Worm (Caenorhabditis elegans) whole organism, L3 larva: ENCODE results near the gene T28C6.10.
"Not testable (repeated sequence)": the region's sequence is repeated elsewhere in the genome, so short reads cannot be mapped to it uniquely, and the experiment has no call there.

ENCODE experiments used
- ZK546.5 ChIP-seq: sonication (generic microtip); optimal IDR thresholded peaks from 2 replicates; lab custom pipeline; 2017; ENCODE audit warnings: missing biosample characterization, missing genetic modification characterization
- aly-2 ChIP-seq: fragments of 150-350 bp; optimal IDR thresholded peaks from 2 replicates; lab custom pipeline; 2014; ENCODE audit warnings: missing biosample characterization, missing genetic modification characterization
- ama-1 ChIP-seq: fragments of 150-350 bp; optimal IDR thresholded peaks from 2 replicates; lab custom pipeline; 2018
- ceh-16 ChIP-seq: sonication (generic microtip); optimal IDR thresholded peaks from 2 replicates; lab custom pipeline; 2017; ENCODE audit warnings: missing biosample characterization, missing genetic modification characterization
- ceh-28 ChIP-seq: fragments of 150-350 bp; optimal IDR thresholded peaks from 2 replicates; lab custom pipeline; 2014; ENCODE audit warnings: missing biosample characterization, missing genetic modification reagents, missing genetic modification characterization
- ceh-9 ChIP-seq: sonication (generic microtip); optimal IDR thresholded peaks from 2 replicates; lab custom pipeline; 2018; ENCODE audit warnings: missing biosample characterization, missing genetic modification characterization
- daf-12 ChIP-seq: fragments of 150-350 bp; optimal IDR thresholded peaks from 2 replicates; lab custom pipeline; 2014; ENCODE audit warnings: missing biosample characterization, missing genetic modification reagents, missing genetic modification characterization
- egl-27 ChIP-seq: sonication (generic microtip); optimal IDR thresholded peaks from 4 replicates; lab custom pipeline; 2017; ENCODE audit warnings: missing biosample characterization, missing genetic modification reagents, missing genetic modification characterization
- elt-1 ChIP-seq: fragments of 150-350 bp; optimal IDR thresholded peaks from 2 replicates; lab custom pipeline; 2014; ENCODE audit warnings: missing biosample characterization, missing genetic modification characterization
- elt-2 ChIP-seq: sonication (generic microtip); optimal IDR thresholded peaks from 2 replicates; lab custom pipeline; 2016; ENCODE audit warnings: missing genetic modification reagents, mild to moderate bottlenecking, missing genetic modification characterization, missing compliant biosample characterization
- elt-3 ChIP-seq, 3 experiments: fragments of 150-350 bp in 1 of 3; sonication (generic microtip) in 2 of 3; optimal IDR thresholded peaks; 2 replicates in 2 of 3; 4 replicates in 1 of 3; lab custom pipeline; 2014 to 2017; ENCODE audit warnings: missing biosample characterization in 3 of 3, missing genetic modification characterization in 3 of 3
- eor-1 ChIP-seq, 2 experiments: fragments of 150-350 bp; optimal IDR thresholded peaks; 2 replicates each; lab custom pipeline; 2014 to 2018; ENCODE audit warnings: missing biosample characterization in 2 of 2, missing genetic modification characterization in 2 of 2
- fkh-10 ChIP-seq: sonication (generic microtip); optimal IDR thresholded peaks from 2 replicates; lab custom pipeline; 2017; ENCODE audit warnings: missing biosample characterization, missing genetic modification reagents, missing genetic modification characterization
- fkh-2 ChIP-seq: fragments of 150-350 bp; optimal IDR thresholded peaks from 2 replicates; lab custom pipeline; 2014; ENCODE audit warnings: missing biosample characterization, missing genetic modification reagents, missing genetic modification characterization
- fos-1 ChIP-seq: fragments of 150-350 bp; optimal IDR thresholded peaks from 2 replicates; lab custom pipeline; 2014; ENCODE audit warnings: missing biosample characterization, missing genetic modification characterization
- hmg-11 ChIP-seq: sonication (generic microtip); optimal IDR thresholded peaks from 2 replicates; lab custom pipeline; 2016; ENCODE audit warnings: missing genetic modification characterization, missing compliant biosample characterization
- jun-1 ChIP-seq: fragments of 150-350 bp; optimal IDR thresholded peaks from 2 replicates; lab custom pipeline; 2014; ENCODE audit warnings: missing biosample characterization, missing genetic modification reagents, missing genetic modification characterization
- lin-39 ChIP-seq: fragments of 150-350 bp; optimal IDR thresholded peaks from 2 replicates; lab custom pipeline; 2018; ENCODE audit warnings: missing biosample characterization, missing genetic modification reagents, missing genetic modification characterization
- lsy-12 ChIP-seq: sonication (generic microtip); optimal IDR thresholded peaks from 2 replicates; lab custom pipeline; 2016; ENCODE audit warnings: mild to moderate bottlenecking, missing genetic modification characterization, missing compliant biosample characterization
- mml-1 ChIP-seq: fragments of 150-350 bp; sonication (generic microtip); optimal IDR thresholded peaks from 3 replicates; lab custom pipeline; 2014; ENCODE audit warnings: missing biosample characterization, missing genetic modification characterization
- nfya-1 ChIP-seq: sonication (generic microtip); optimal IDR thresholded peaks from 2 replicates; lab custom pipeline; 2017; ENCODE audit warnings: missing genetic modification characterization, mild to moderate bottlenecking, missing compliant biosample characterization, antibody characterized with exemption, moderate library complexity; ENCODE audit not compliant: insufficient read depth
- nhr-12 ChIP-seq: fragments of 150-350 bp; optimal IDR thresholded peaks from 2 replicates; lab custom pipeline; 2014; ENCODE audit warnings: missing biosample characterization, missing genetic modification characterization
- nhr-23 ChIP-seq: fragments of 150-350 bp; optimal IDR thresholded peaks from 2 replicates; lab custom pipeline; 2014; ENCODE audit warnings: missing biosample characterization, missing genetic modification reagents, missing genetic modification characterization
- nhr-237 ChIP-seq: fragments of 150-350 bp; optimal IDR thresholded peaks from 2 replicates; lab custom pipeline; 2014; ENCODE audit warnings: missing biosample characterization, missing genetic modification characterization
- nhr-25 ChIP-seq: sonication (generic microtip); optimal IDR thresholded peaks from 2 replicates; lab custom pipeline; 2017; ENCODE audit warnings: missing biosample characterization, missing genetic modification characterization
- nhr-43 ChIP-seq: sonication (generic microtip); optimal IDR thresholded peaks from 2 replicates; lab custom pipeline; 2016; ENCODE audit warnings: mild to moderate bottlenecking, missing genetic modification characterization, missing compliant biosample characterization; ENCODE audit not compliant: poor library complexity, severe bottlenecking
- nhr-77 ChIP-seq: fragments of 150-350 bp; optimal IDR thresholded peaks from 2 replicates; lab custom pipeline; 2014; ENCODE audit warnings: missing biosample characterization, missing genetic modification characterization
- pha-4 ChIP-seq: fragments of 150-350 bp; optimal IDR thresholded peaks from 2 replicates; lab custom pipeline; 2014; ENCODE audit warnings: missing biosample characterization, missing genetic modification reagents, missing genetic modification characterization
- pqm-1 ChIP-seq: fragments of 150-350 bp; optimal IDR thresholded peaks from 2 replicates; lab custom pipeline; 2017; ENCODE audit warnings: missing biosample characterization, missing genetic modification characterization, inconsistent platforms
- snpc-4 ChIP-seq: fragments of 150-350 bp; optimal IDR thresholded peaks from 2 replicates; lab custom pipeline; 2014; ENCODE audit warnings: missing biosample characterization, missing genetic modification characterization
- unc-39 ChIP-seq: sonication (generic microtip); optimal IDR thresholded peaks from 4 replicates; lab custom pipeline; 2017; ENCODE audit warnings: missing biosample characterization, missing genetic modification characterization
- unc-62 ChIP-seq: fragments of 150-350 bp; sonication (generic microtip); optimal IDR thresholded peaks from 4 replicates; lab custom pipeline; 2014; ENCODE audit warnings: missing biosample characterization, missing genetic modification reagents, missing genetic modification characterization
- zag-1 ChIP-seq: fragments of 150-350 bp; optimal IDR thresholded peaks from 2 replicates; lab custom pipeline; 2014; ENCODE audit warnings: missing biosample characterization, missing genetic modification characterization
- ztf-11 ChIP-seq: fragments of 150-350 bp; optimal IDR thresholded peaks from 2 replicates; lab custom pipeline; 2014; ENCODE audit warnings: missing biosample characterization, missing genetic modification characterization

T28C6.10 gene

DNA sequence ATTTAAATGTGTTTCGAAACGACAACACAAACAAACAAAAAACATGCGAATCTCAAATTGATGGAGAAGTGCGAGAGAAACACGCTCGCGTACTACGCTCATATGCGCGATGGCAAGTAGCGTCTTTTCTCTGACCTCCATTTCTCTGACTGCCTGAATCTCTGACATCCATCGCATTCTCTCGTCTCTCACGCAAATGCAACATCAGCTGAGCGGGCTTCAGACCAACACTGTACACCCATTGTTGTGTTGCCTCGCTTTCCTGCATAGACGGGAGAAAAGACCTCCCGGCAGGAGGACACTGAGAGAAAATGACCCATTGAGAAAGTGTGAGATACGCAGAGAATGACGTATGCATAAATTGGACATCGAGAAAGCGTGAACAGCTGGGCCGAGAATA, 35.6 kb upstream of the T28C6.10 start (continued):
- TF ChIP-seq nhr-12: no peak
- TF ChIP-seq ztf-11: no peak
- peak; percentile 69 for TF ChIP-seq ceh-28 (tag; lab: Kevin White, UChicago)
- TF ChIP-seq nhr-43 (tag; lab: Kevin White, UChicago): peak; percentile 53
- no peak for TF ChIP-seq unc-62 (GFP tag; lab: Kevin White, UChicago)
- TF ChIP-seq ceh-9 (tag; lab: Kevin White, UChicago): no peak
- TF ChIP-seq fos-1 (tag; lab: Kevin White, UChicago): no peak
- no peak for TF ChIP-seq zag-1

DNA sequence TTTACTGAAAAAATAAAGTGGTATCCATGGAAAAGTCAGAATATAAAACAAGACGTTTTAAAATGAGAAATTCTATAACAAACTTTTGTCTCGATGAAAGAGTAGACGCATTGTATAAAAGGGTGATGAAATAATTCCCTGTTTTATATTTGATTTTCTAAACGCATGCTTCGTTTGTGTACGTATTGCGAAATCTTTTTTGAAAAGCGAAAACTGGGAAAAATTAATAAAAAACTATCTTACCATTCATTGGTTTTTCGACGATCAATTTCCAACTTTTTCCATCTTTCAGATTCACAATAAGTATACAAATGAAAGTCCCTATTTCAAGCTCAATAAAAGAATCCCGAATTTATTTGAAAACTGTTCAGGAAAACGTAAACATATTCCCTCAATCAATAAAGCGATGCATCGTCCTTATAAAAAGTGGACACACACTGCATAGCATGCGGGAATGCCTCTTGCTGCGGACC, 32.8 kb upstream of the T28C6.10 start, which contains the start of gene C33D9.13:
TSS of gene C33D9.13 (minus strand) at position 423 of the 473 bp plus-strand sequence.
- peak; percentile 1 for TF ChIP-seq ceh-28 (tag; lab: Kevin White, UChicago)
- no peak for TF ChIP-seq unc-39 (tag; lab: Kevin White, UChicago)
- TF ChIP-seq pha-4: peak; percentile 21

DNA sequence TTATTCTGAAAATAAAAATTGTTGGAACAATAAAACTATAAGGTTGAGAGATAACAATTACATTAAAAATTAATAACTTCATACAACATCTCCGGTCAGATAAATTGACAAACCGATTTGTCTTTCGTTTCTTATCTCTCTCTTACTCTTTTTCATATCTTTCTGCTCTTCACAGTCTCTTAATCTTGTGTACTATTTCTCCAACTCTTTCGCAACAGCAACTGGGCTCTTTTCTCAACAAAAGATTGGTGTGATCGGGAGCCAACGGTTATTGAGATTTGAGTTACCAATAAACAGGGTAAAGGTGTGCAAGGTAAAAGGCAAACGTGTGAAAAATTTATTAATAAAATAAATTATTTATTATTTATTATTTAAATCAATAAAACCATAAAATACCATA, 31.1 kb upstream of the T28C6.10 start, which contains the start of gene C33D9.8:
TSS of gene C33D9.8 (minus strand) at position 99 of the 400 bp plus-strand sequence.
- TF ChIP-seq fkh-10 (GFP tag; lab: Kevin White, UChicago) (no peak), fos-1 (tag; lab: Kevin White, UChicago) (no peak), pqm-1 (tag; lab: Kevin White, UChicago) (no peak), fkh-2 (tag; lab: Kevin White, UChicago) (no peak), lin-39 (tag; lab: Kevin White, UChicago) (no peak), elt-3 (tag; optimal IDR thresholded peaks at IDR 0.05; lab: Kevin White, UChicago) (no peak), pha-4 (peak; percentile 30), nfya-1 (tag; lab: Kevin White, UChicago) (peak; percentile 7), mml-1 (tag; lab: Kevin White, UChicago) (no peak)

DNA sequence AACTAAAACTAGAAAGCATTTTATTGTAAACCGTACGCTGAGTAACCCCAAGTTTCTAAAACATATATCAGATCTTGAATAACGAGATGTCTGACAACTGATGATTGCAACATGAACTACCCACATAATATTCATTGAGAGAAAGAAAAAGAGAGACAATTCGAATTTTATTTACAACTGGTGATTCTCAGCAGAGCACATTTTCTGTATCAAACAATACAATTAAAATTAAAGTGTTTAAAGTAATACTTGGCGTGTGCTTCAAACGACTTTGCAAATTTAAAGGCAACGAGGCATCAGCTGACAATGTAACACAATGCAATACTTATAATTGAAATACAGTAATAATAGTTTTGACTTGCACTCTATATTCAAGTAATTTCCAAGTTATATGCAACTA, 29.7 kb upstream of the T28C6.10 start, which contains the start of gene C33D9.10:
TSS of gene C33D9.10 (minus strand) at position 101 of the 400 bp plus-strand sequence.
- not testable (repeated sequence) for TF ChIP-seq nfya-1 (tag; lab: Kevin White, UChicago); nhr-237; ama-1 (lab: Kevin White, UChicago)

DNA sequence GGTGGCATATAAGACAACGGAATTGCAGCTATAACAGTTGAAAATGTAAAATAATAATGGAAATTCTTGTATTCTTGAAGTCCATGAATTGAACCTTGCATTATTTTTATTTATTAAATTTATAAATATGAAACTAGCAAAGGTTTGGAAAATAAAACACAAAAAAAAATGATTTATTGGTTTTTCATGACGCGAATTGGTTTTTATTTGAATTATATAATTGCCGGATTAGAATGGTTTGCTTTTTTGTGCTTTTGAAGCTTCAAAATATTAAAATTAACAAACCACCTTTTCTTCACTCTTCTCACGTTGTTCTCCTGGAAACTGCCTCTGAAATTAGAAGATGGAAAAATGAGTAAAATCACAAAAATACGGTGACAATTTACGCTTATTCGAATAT, 27.6 kb upstream of the T28C6.10 start, which contains the start of gene sru-35:
TSS of gene sru-35 (minus strand) at position 101 of the 400 bp plus-strand sequence.
- TF ChIP-seq nhr-23 (tag; lab: Kevin White, UChicago) (no peak), ceh-16 (tag; lab: Kevin White, UChicago) (no peak), ceh-28 (tag; lab: Kevin White, UChicago) (no peak), pqm-1 (tag; lab: Kevin White, UChicago) (no peak)

DNA sequence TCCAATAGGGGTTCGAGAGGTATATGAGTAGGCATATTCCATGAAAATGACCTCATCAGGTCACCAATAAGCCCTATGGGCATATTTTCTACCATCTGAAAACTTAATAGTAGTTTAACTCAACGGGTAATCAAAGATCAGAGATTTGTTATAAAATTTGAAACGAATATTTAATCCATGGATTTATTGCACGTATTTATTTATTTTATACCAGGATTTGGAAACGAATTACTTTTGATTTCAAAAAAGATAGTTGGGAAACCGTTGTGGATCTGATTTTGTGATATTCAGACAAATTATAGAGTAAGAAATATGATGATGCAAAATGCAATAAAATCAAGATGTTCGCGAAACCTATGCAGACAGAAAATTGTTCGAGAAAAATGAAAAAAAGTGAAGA, 24.9 kb upstream of the T28C6.10 start, which contains the start of gene C33D9.3:
TSS of gene C33D9.3 (minus strand) at position 101 of the 400 bp plus-strand sequence.
- no peak for TF ChIP-seq ZK546.5 (tag; lab: Kevin White, UChicago)
- TF ChIP-seq eor-1 (tag; optimal IDR thresholded peaks at IDR 0.05; lab: Kevin White, UChicago): no peak
- no peak for TF ChIP-seq pqm-1 (tag; lab: Kevin White, UChicago)
- no peak for TF ChIP-seq hmg-11 (tag; lab: Kevin White, UChicago)
- no peak for TF ChIP-seq nhr-77 (tag; lab: Kevin White, UChicago)
- TF ChIP-seq, all 47 proteins: peak for 0

DNA sequence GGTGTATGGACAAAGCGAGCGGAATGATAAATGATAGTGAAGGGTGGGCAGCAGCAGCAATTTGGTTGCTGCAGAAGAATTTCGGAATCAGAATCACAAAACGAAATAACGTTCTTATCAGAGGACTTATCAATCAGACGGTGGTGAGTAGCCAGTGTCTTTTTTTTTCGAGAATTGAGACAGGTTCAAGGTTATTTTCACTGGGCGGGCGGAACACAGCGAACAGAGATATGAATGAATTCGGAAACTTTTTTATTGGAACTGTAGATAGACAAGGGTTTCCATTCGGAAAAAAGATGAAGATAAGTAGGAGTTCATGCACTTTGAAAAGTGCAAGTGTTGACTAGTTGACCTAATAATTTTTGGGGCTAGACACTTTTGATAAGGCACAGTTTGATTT, 24.5 kb upstream of the T28C6.10 start:
- TF ChIP-seq unc-39 (tag; lab: Kevin White, UChicago): no peak
- peak; percentile 93 for TF ChIP-seq nhr-23 (tag; lab: Kevin White, UChicago)
- no peak for TF ChIP-seq snpc-4 (tag; lab: Kevin White, UChicago)
- no peak for TF ChIP-seq aly-2
- TF ChIP-seq nfya-1 (tag; lab: Kevin White, UChicago): peak; percentile 5
- TF ChIP-seq nhr-25: peak; percentile 77
- TF ChIP-seq hmg-11 (tag; lab: Kevin White, UChicago): peak; percentile 8
- peak; percentile 40 for TF ChIP-seq egl-27 (tag; lab: Kevin White, UChicago)
- TF ChIP-seq ceh-28 (tag; lab: Kevin White, UChicago): peak; percentile 3
- peak; percentile 24 for TF ChIP-seq pqm-1 (tag; lab: Kevin White, UChicago)
- peak; percentile 69 for TF ChIP-seq ama-1 (lab: Kevin White, UChicago)
- TF ChIP-seq unc-62 (GFP tag; lab: Kevin White, UChicago): peak; percentile 8
- no peak for TF ChIP-seq mml-1 (tag; lab: Kevin White, UChicago)
- peak; percentile 52 for TF ChIP-seq daf-12 (tag; lab: Kevin White, UChicago)
- TF ChIP-seq nhr-43 (tag; lab: Kevin White, UChicago): peak; percentile 63
- TF ChIP-seq elt-3 (tag; optimal IDR thresholded peaks at IDR 0.05; lab: Kevin White, UChicago): peak; percentile 37 to 99 (median 61)
- no peak for TF ChIP-seq ztf-11
- peak; percentile 70 for TF ChIP-seq elt-2 (tag; lab: Kevin White, UChicago)
- peak; percentile 24 for TF ChIP-seq jun-1
- TF ChIP-seq elt-1 (tag; lab: Kevin White, UChicago): peak; percentile 37
- peak; percentile 11 for TF ChIP-seq lsy-12 (tag; lab: Kevin White, UChicago)
